Fruit fly (Drosophila melanogaster): Measurements from ENCODE around the gene zfh1.

Gene zfh1

DNA sequence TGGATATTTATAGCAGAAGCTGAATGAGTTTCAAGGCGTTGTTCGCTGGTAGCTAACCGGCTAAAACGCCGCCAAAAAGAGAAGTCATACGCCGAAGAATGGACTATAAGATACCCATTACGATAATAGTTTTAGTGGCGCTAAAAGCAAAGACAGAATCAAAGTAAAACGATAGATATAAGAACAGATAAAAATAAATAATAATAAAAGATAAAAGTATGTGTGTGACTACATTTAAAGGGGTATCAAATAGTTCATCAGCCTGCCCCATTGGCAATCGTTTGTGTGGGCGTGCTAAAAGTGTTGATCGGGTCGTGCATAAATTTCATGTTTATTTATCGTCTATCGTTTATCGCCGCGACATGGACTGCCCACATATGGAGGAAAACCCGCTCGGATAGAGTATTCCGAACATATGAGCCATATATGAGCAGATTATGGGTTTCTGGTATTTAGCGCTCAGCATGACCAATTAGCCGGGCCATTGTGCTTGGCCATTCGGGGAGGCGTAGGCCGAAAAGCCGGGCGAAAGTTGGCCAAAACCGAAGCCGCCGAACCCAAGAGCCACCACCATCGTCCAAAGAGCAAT is 31.7 kb downstream of the zfh1 start (continued):
- TF ChIP-seq CG11504 (tag; optimal IDR thresholded peaks at IDR 0.05) (peak; percentile 79), emc (GFP tag; optimal IDR thresholded peaks at IDR 0.05) (no peak), CTCF (GFP tag; optimal IDR thresholded peaks at IDR 0.05) (no peak), ara (GFP tag; IDR thresholded peaks at IDR 0.05) (no peak), eve (GFP tag; optimal IDR thresholded peaks at IDR 0.05) (no peak), CG13123 (GFP tag; optimal IDR thresholded peaks at IDR 0.05) (no peak), CG31388 (GFP tag; optimal IDR thresholded peaks at IDR 0.05) (no peak), h (optimal IDR thresholded peaks at IDR 0.05) (no peak), CG7271 (tag; optimal IDR thresholded peaks at IDR 0.05) (no peak), Ssrp (tag; optimal IDR thresholded peaks at IDR 0.05) (peak; percentile 51), scrt (GFP tag; optimal IDR thresholded peaks at IDR 0.05) (peak; percentile 55), CG11560 (tag; IDR thresholded peaks at IDR 0.05) (peak; percentile 58; the same call in 1 of the 3 replicates), lmd (GFP tag; IDR thresholded peaks at IDR 0.05) (peak; percentile 87), bcd (GFP tag; optimal IDR thresholded peaks at IDR 0.05) (peak; percentile 67), slbo (GFP tag; IDR thresholded peaks at IDR 0.05) (peak; percentile 83), luna (GFP tag; optimal IDR thresholded peaks at IDR 0.05) (no peak), ranshi (GFP tag; IDR thresholded peaks at IDR 0.05) (peak; percentile 66), tap (tag; optimal IDR thresholded peaks at IDR 0.05) (no peak), CG8281 (tag; optimal IDR thresholded peaks at IDR 0.05) (peak; percentile 14), CG8924 (tag; optimal IDR thresholded peaks at IDR 0.05) (peak; percentile 72), CG4404 (GFP tag; IDR thresholded peaks at IDR 0.05) (peak; percentile 44; the same call in 1 of the 2 replicates), wor (GFP tag; IDR thresholded peaks at IDR 0.05) (peak; percentile 43; the same call in 1 of the 2 replicates), CG17186 (GFP tag; optimal IDR thresholded peaks at IDR 0.05) (no peak), CG11723 (GFP tag; optimal IDR thresholded peaks at IDR 0.05) (peak; percentile 13), Neu2 (GFP tag; optimal IDR thresholded peaks at IDR 0.05; ENCODE audit: borderline replicate concordance) (no peak), CG16863 (GFP tag; optimal IDR thresholded peaks at IDR 0.05) (no peak), Bdp1 (GFP tag; optimal IDR thresholded peaks at IDR 0.05) (no peak), sens-2 (GFP tag; IDR thresholded peaks at IDR 0.05) (no peak), grn (GFP tag; optimal IDR thresholded peaks at IDR 0.05) (no peak), Hr39 (optimal IDR thresholded peaks at IDR 0.05) (no peak), CG43689 (GFP tag; IDR thresholded peaks at IDR 0.05) (no peak), dmrt11E (tag; optimal IDR thresholded peaks at IDR 0.05) (peak; percentile 27), onecut (GFP tag; IDR thresholded peaks at IDR 0.05) (no peak), HmgD (GFP tag; optimal IDR thresholded peaks at IDR 0.05) (no peak), Deaf1 (tag; optimal IDR thresholded peaks at IDR 0.05) (peak; percentile 52), CG13296 (GFP tag; optimal IDR thresholded peaks at IDR 0.05) (peak; percentile 66), mam (GFP tag; optimal IDR thresholded peaks at IDR 0.05) (peak; percentile 50), Rfx (GFP tag; IDR thresholded peaks at IDR 0.05) (peak; percentile 86), pfk (GFP tag; optimal IDR thresholded peaks at IDR 0.05) (no peak), cad (GFP tag; optimal IDR thresholded peaks at IDR 0.05) (no peak), stwl (tag; optimal IDR thresholded peaks at IDR 0.05) (no peak), sima (GFP tag; optimal IDR thresholded peaks at IDR 0.05) (no peak), Rx (GFP tag; IDR thresholded peaks at IDR 0.05) (peak; percentile 50; the same call in 1 of the 2 replicates), Meics (GFP tag; optimal IDR thresholded peaks at IDR 0.05) (peak; percentile 70), CG10462 (GFP tag; optimal IDR thresholded peaks at IDR 0.05) (no peak), Dip2 (GFP tag; IDR thresholded peaks at IDR 0.05) (no peak), vnd (GFP tag; IDR thresholded peaks at IDR 0.05; ENCODE audit: partially characterized antibody) (0 out of 3 replicates have a peak, but pooled peaks have one; percentile 8), Pdp1 (GFP tag; optimal IDR thresholded peaks at IDR 0.05) (peak; percentile 4 to 33), bsh (GFP tag; optimal IDR thresholded peaks at IDR 0.05) (peak in 1 of 2 experiments; percentile 54), CG34422 (GFP tag; IDR thresholded peaks at IDR 0.05) (peak; percentile 74), Xbp1 (GFP tag; optimal IDR thresholded peaks at IDR 0.05) (peak; percentile 67), B-H2 (GFP tag; optimal IDR thresholded peaks at IDR 0.05) (no peak)
